Worm (Caenorhabditis elegans) whole organism, L3 larva: ENCODE results near the gene pho-4.

ENCODE experiments used
- egl-27 ChIP-seq: sonication (generic microtip); optimal IDR thresholded peaks from 4 replicates; lab custom pipeline; 2017; ENCODE audit warnings: missing biosample characterization, missing genetic modification reagents, missing genetic modification characterization
- mdl-1 ChIP-seq: fragments of 150-350 bp; optimal IDR thresholded peaks from 2 replicates; lab custom pipeline; 2014; ENCODE audit warnings: missing biosample characterization, missing genetic modification characterization
- nhr-23 ChIP-seq: fragments of 150-350 bp; optimal IDR thresholded peaks from 2 replicates; lab custom pipeline; 2014; ENCODE audit warnings: missing biosample characterization, missing genetic modification reagents, missing genetic modification characterization

- TF ChIP-seq mdl-1, result no peak
- TF ChIP-seq egl-27 (tag; lab: Kevin White, UChicago), result no peak
- no peak for TF ChIP-seq nhr-23 (tag; lab: Kevin White, UChicago)
Measured at ce11 chrII:5199497-5199896, 38.8 kb downstream of the pho-4 start, which contains the start of gene msp-50.
